Worm (Caenorhabditis elegans) whole organism, young adult: Measurements from ENCODE around the gene cct-3.

Experiments used
- B0261.1 ChIP-seq: sonication (generic microtip); optimal IDR thresholded peaks from 2 replicates; lab custom pipeline; 2016; ENCODE audit warnings: mild to moderate bottlenecking, missing genetic modification characterization, moderate library complexity, missing compliant biosample characterization
- F33H1.4 ChIP-seq: fragments of 200-800 bp; sonication (Bioruptor generic); IDR thresholded peaks from 2 replicates; pipeline ENCODE4 v1.3.6; 2022; ENCODE audit warnings: missing genetic modification reagents, missing genetic modification characterization, missing compliant biosample characterization
- K12H6.12 ChIP-seq: fragments of 200-800 bp; sonication (Bioruptor generic); optimal IDR thresholded peaks from 2 replicates; lab custom pipeline; 2018; ENCODE audit warnings: mild to moderate bottlenecking, missing genetic modification characterization, missing compliant biosample characterization
- T26A5.8 ChIP-seq: sonication (generic microtip); optimal IDR thresholded peaks from 2 replicates; lab custom pipeline; 2016; ENCODE audit warnings: missing genetic modification characterization, missing compliant biosample characterization
- Y95B8A.8 ChIP-seq: fragments of 200-800 bp; sonication (Bioruptor generic); IDR thresholded peaks from 2 replicates; pipeline ENCODE4 v1.3.6; 2022; ENCODE audit warnings: missing genetic modification reagents, missing genetic modification characterization, missing compliant biosample characterization
- athp-1 ChIP-seq: sonication (generic microtip); optimal IDR thresholded peaks from 2 replicates; lab custom pipeline; 2017; ENCODE audit warnings: mild to moderate bottlenecking, missing genetic modification characterization, missing compliant biosample characterization
- cebp-1 ChIP-seq, 2 experiments: fragments of 200-800 bp in 1 of 2; sonication (Bioruptor generic) in 1 of 2; sonication (generic microtip) in 1 of 2; IDR thresholded peaks in 1 of 2; optimal IDR thresholded peaks in 1 of 2; 2 replicates each; pipeline versions ENCODE4 v1.3.6 to Lab custom; 2017 to 2022; ENCODE audit warnings: missing compliant biosample characterization in 2 of 2, missing genetic modification characterization in 2 of 2, mild to moderate bottlenecking in 1 of 2, missing genetic modification reagents in 1 of 2, moderate library complexity in 1 of 2
- fkh-3 ChIP-seq: sonication (generic microtip); optimal IDR thresholded peaks from 2 replicates; lab custom pipeline; 2016; ENCODE audit warnings: mild to moderate bottlenecking, missing genetic modification characterization, missing compliant biosample characterization
- gei-17 ChIP-seq: fragments of 200-800 bp; sonication (Bioruptor generic); optimal IDR thresholded peaks from 2 replicates; lab custom pipeline; 2018; ENCODE audit warnings: mild to moderate bottlenecking, missing genetic modification characterization, missing compliant biosample characterization
- let-526 ChIP-seq: fragments of 200-800 bp; sonication (Bioruptor generic); IDR thresholded peaks from 2 replicates; pipeline ENCODE4 v1.3.6; 2022; ENCODE audit warnings: missing genetic modification reagents, missing genetic modification characterization, missing compliant biosample characterization
- lin-35 ChIP-seq, 3 experiments: fragments of 150-350 bp in 2 of 3; sonication (generic microtip) in 1 of 3; optimal IDR thresholded peaks; 2 replicates each; lab custom pipeline; 2014 to 2018; ENCODE audit warnings: missing biosample characterization in 3 of 3, missing genetic modification characterization in 3 of 3, missing genetic modification reagents in 3 of 3
- lir-1 ChIP-seq: fragments of 200-800 bp; sonication (Bioruptor generic); conservative IDR thresholded peaks from 2 replicates; pipeline ENCODE4 v1.3.6; 2022; ENCODE audit warnings: missing genetic modification reagents, missing genetic modification characterization, missing compliant biosample characterization
- mel-28 ChIP-seq: sonication (generic microtip); optimal IDR thresholded peaks from 2 replicates; lab custom pipeline; 2016; ENCODE audit warnings: borderline replicate concordance, mild to moderate bottlenecking, missing genetic modification characterization, missing compliant biosample characterization
- nhr-80 ChIP-seq: sonication (generic microtip); optimal IDR thresholded peaks from 2 replicates; lab custom pipeline; 2016; ENCODE audit warnings: missing genetic modification characterization, missing compliant biosample characterization
- pha-4 ChIP-seq: fragments of 150-350 bp; sonication (generic microtip); optimal IDR thresholded peaks from 2 replicates; lab custom pipeline; 2014; ENCODE audit warnings: missing biosample characterization, missing genetic modification reagents, missing genetic modification characterization
- rcor-1 ChIP-seq: fragments of 200-800 bp; sonication (Bioruptor generic); IDR thresholded peaks from 2 replicates; pipeline ENCODE4 v1.3.6; 2022; ENCODE audit warnings: missing genetic modification reagents, missing genetic modification characterization, missing compliant biosample characterization
- snpc-1.3 ChIP-seq: sonication (generic microtip); optimal IDR thresholded peaks from 2 replicates; lab custom pipeline; 2017; ENCODE audit warnings: missing genetic modification characterization, mild to moderate bottlenecking, missing compliant biosample characterization, antibody characterized with exemption, moderate library complexity, missing genotype, missing genetic modification reagents; ENCODE audit not compliant: insufficient read depth
- somi-1 ChIP-seq: fragments of 200-800 bp; sonication (Bioruptor generic); optimal IDR thresholded peaks from 2 replicates; lab custom pipeline; 2018; ENCODE audit warnings: mild to moderate bottlenecking, missing genetic modification characterization, missing compliant biosample characterization
- unc-62 ChIP-seq: fragments of 150-350 bp; optimal IDR thresholded peaks from 2 replicates; lab custom pipeline; 2014; ENCODE audit warnings: missing biosample characterization, missing genetic modification reagents, missing genetic modification characterization
- zfh-2 ChIP-seq: fragments of 200-800 bp; sonication (Bioruptor generic); conservative IDR thresholded peaks from 2 replicates; pipeline ENCODE4 v1.3.6; 2022; ENCODE audit warnings: missing genetic modification reagents, missing genetic modification characterization, missing compliant biosample characterization

The cct-3 gene

DNA sequence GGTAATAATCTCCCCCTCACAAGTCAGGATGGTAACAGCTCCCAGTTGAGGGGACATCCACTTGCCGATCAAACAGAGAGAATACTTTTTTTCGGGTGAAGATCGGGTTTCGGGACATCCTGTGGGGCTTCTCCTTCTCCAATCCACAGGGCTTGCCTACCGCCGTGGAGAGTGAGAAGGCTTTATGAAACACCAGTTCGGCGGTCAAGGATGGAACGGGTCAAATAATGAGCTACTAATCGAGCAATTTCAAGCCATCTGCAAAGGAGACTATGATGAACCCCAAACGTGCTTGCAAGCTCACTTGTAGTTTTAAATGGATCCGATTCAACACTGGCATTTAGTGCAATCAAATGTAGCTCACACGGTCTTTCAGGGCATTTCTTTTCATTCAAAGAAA, 51.4 kb downstream of the cct-3 start:
- 0 out of 2 replicates have a peak, but pooled peaks have one; percentile 26 for TF ChIP-seq zfh-2
- no peak for TF ChIP-seq athp-1 (tag; lab: Kevin White, UChicago)

DNA sequence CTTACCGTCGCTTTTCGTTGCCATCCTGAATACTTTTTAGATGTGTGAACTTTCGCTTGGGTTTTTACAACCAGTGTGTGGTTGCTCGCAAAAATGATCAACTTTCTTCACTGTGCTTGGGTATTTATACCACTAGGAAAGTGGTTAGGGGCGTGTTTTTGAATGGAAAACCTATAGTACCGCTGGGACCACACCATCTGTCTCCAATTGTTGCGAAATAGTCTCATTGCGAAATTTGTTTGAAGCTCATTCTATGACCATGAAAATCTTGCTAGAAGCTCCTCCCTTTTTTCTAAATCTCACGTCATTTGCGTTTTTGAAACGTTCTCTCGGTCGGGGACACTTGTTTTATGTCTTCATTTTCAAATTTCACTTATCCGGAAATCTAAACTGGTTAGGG, 55.5 kb downstream of the cct-3 start, which contains the start of the genes K09F6.10 and K09F6.13:
Gene K09F6.10, minus strand, starts transcription at position 86 of the 400 bp plus-strand sequence.
Gene K09F6.13, plus strand, starts transcription at position 317 of the 400 bp plus-strand sequence.
- TF ChIP-seq unc-62 (GFP tag; lab: Kevin White, UChicago) (no peak), cebp-1 (GFP tag; IDR thresholded peaks at IDR 0.05; lab: Robert Waterston, UW) (peak; percentile 80), cebp-1 (tag; optimal IDR thresholded peaks at IDR 0.05; lab: Kevin White, UChicago) (peak; percentile 91)

DNA sequence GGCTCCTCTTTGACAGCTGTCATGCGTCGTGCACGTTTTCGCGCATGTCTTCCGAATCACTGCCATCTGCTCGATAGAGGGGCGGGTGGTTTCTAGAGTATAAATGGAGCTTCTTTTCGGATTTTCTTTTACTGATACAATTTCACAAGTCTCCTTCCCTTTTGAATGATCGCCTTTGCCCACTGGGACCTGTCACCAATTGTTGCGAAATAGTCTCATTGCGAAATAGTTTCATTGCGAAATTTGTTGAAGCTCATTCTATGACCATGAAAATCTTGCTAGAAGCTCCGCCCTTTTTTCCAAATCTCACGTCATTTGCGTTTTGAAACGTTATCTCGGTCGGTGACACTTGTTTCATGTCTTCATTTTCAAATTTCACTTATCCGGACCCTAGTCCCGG, 56.1 kb downstream of the cct-3 start:
- TF ChIP-seq K12H6.12 (tag; lab: Kevin White, UChicago) (peak; percentile 18), cebp-1 (GFP tag; IDR thresholded peaks at IDR 0.05; lab: Robert Waterston, UW) (peak; percentile 94), cebp-1 (tag; optimal IDR thresholded peaks at IDR 0.05; lab: Kevin White, UChicago) (peak; percentile 99), athp-1 (tag; lab: Kevin White, UChicago) (no peak)

- TF ChIP-seq gei-17 (GFP tag; lab: Kevin White, UChicago) = no peak
- no peak for TF ChIP-seq somi-1 (GFP tag; lab: Kevin White, UChicago)
- TF ChIP-seq T26A5.8 (tag; lab: Kevin White, UChicago) = no peak
- TF ChIP-seq rcor-1 (GFP tag; lab: Robert Waterston, UW) = no peak
- TF ChIP-seq Y95B8A.8 (GFP tag; lab: Robert Waterston, UW) = no peak
- TF ChIP-seq snpc-1.3 (tag; lab: Kevin White, UChicago) = no peak
- no peak for TF ChIP-seq B0261.1 (tag; lab: Kevin White, UChicago)
- no peak for TF ChIP-seq fkh-3 (tag; lab: Kevin White, UChicago)
- no peak for TF ChIP-seq pha-4 (tag; lab: Kevin White, UChicago)
- no peak for TF ChIP-seq lir-1 (GFP tag; lab: Robert Waterston, UW)
- no peak for TF ChIP-seq mel-28 (tag; lab: Kevin White, UChicago)
- TF ChIP-seq lin-35 (GFP tag; optimal IDR thresholded peaks at IDR 0.05; lab: Kevin White, UChicago) = no peak
- TF ChIP-seq let-526 (GFP tag; lab: Robert Waterston, UW) = no peak
- TF ChIP-seq, all 124 proteins: peak for 0
Observed at ce11 chrII:2292027-2292426, 58.7 kb downstream of the cct-3 start, which contains the start of gene K09F6.7. K09F6.7 (minus strand) TSS chrII:2292127.

- TF ChIP-seq nhr-80 (tag; lab: Kevin White, UChicago) = peak; percentile 48
- TF ChIP-seq F33H1.4 (GFP tag; lab: Robert Waterston, UW) = no peak
Observed at ce11 chrII:2292549-2292948, 59.2 kb downstream of the cct-3 start.
